Fruit fly (Drosophila melanogaster): ENCODE results near the gene Bacc.

dm6 chr2L:2725374-2725773 lies 26.9 kb upstream of the Bacc start, which contains the start of gene CG31689:
- no peak for TF ChIP-seq pan (optimal IDR thresholded peaks at IDR 0.05)
- no peak for TF ChIP-seq usp (GFP tag; optimal IDR thresholded peaks at IDR 0.05)
- TF ChIP-seq psq (optimal IDR thresholded peaks at IDR 0.05) = no peak
- no peak for TF ChIP-seq Dll (optimal IDR thresholded peaks at IDR 0.05)

Measured in whole organism.